Worm (Caenorhabditis elegans) whole organism, L3 larva: ENCODE measurements around the gene F35H12.6.

ENCODE experiments used
- ceh-28 ChIP-seq: fragments of 150-350 bp; optimal IDR thresholded peaks from 2 replicates; lab custom pipeline; 2014; ENCODE audit warnings: missing biosample characterization, missing genetic modification reagents, missing genetic modification characterization
- elt-3 ChIP-seq, 3 experiments: fragments of 150-350 bp in 1 of 3; sonication (generic microtip) in 2 of 3; optimal IDR thresholded peaks; 2 replicates in 2 of 3; 4 replicates in 1 of 3; lab custom pipeline; 2014 to 2017; ENCODE audit warnings: missing biosample characterization in 3 of 3, missing genetic modification characterization in 3 of 3
- fos-1 ChIP-seq: fragments of 150-350 bp; optimal IDR thresholded peaks from 2 replicates; lab custom pipeline; 2014; ENCODE audit warnings: missing biosample characterization, missing genetic modification characterization
- jun-1 ChIP-seq: fragments of 150-350 bp; optimal IDR thresholded peaks from 2 replicates; lab custom pipeline; 2014; ENCODE audit warnings: missing biosample characterization, missing genetic modification reagents, missing genetic modification characterization
- lin-15B ChIP-seq: fragments of 150-350 bp; optimal IDR thresholded peaks from 2 replicates; lab custom pipeline; 2014; ENCODE audit warnings: missing biosample characterization, missing genetic modification characterization
- nhr-77 ChIP-seq: fragments of 150-350 bp; optimal IDR thresholded peaks from 2 replicates; lab custom pipeline; 2014; ENCODE audit warnings: missing biosample characterization, missing genetic modification characterization
- skn-1 ChIP-seq: fragments of 150-350 bp; optimal IDR thresholded peaks from 2 replicates; lab custom pipeline; 2014; ENCODE audit warnings: missing biosample characterization, missing genetic modification characterization
- tbx-2 ChIP-seq: sonication (generic microtip); optimal IDR thresholded peaks from 2 replicates; lab custom pipeline; 2016; ENCODE audit warnings: mild to moderate bottlenecking, missing genetic modification characterization, missing compliant biosample characterization
- unc-62 ChIP-seq: fragments of 150-350 bp; sonication (generic microtip); optimal IDR thresholded peaks from 4 replicates; lab custom pipeline; 2014; ENCODE audit warnings: missing biosample characterization, missing genetic modification reagents, missing genetic modification characterization
- zag-1 ChIP-seq: fragments of 150-350 bp; optimal IDR thresholded peaks from 2 replicates; lab custom pipeline; 2014; ENCODE audit warnings: missing biosample characterization, missing genetic modification characterization

- TF ChIP-seq lin-15B (tag; lab: Kevin White, UChicago): no peak
- no peak for TF ChIP-seq skn-1 (tag; lab: Kevin White, UChicago)
- TF ChIP-seq fos-1 (tag; lab: Kevin White, UChicago): no peak
- no peak for TF ChIP-seq ceh-28
- TF ChIP-seq unc-62 (GFP tag; lab: Kevin White, UChicago): no peak
- TF ChIP-seq jun-1 (tag; lab: Kevin White, UChicago): no peak
- TF ChIP-seq zag-1: no peak
- TF ChIP-seq elt-3 (tag; optimal IDR thresholded peaks at IDR 0.05; lab: Kevin White, UChicago): no peak
- TF ChIP-seq tbx-2 (tag; lab: Kevin White, UChicago): no peak
- TF ChIP-seq nhr-77 (tag; lab: Kevin White, UChicago): no peak
Observed at ce11 chrX:918097-918496, 5.0 kb downstream of the F35H12.6 start, which contains the start of gene F35H12.5.
